Fruit fly (Drosophila melanogaster): ENCODE results near the gene gpp.

gpp gene

dm6 chr3R:6408467-6408866 lies 1.8 kb downstream of the gpp start:
- TF ChIP-seq Dfd (GFP tag; optimal IDR thresholded peaks at IDR 0.05) (no peak), lola (GFP tag; optimal IDR thresholded peaks at IDR 0.05) (no peak), ey (GFP tag; optimal IDR thresholded peaks at IDR 0.05) (no peak), woc (GFP tag; optimal IDR thresholded peaks at IDR 0.05) (no peak), fru (GFP tag; optimal IDR thresholded peaks at IDR 0.05) (no peak), CG32264 (GFP tag; optimal IDR thresholded peaks at IDR 0.05) (no peak), dmrt93B (GFP tag; optimal IDR thresholded peaks at IDR 0.05) (no peak), Hr78 (GFP tag; optimal IDR thresholded peaks at IDR 0.05) (no peak), HLH106 (tag; optimal IDR thresholded peaks at IDR 0.05) (no peak)

dm6 chr3R:6409153-6409571 lies 2.5 kb downstream of the gpp start:
- no peak for TF ChIP-seq Rel (GFP tag; optimal IDR thresholded peaks at IDR 0.05)
- TF ChIP-seq Rel (tag; optimal IDR thresholded peaks at IDR 0.05), result peak; percentile 65
- TF ChIP-seq sv (GFP tag; optimal IDR thresholded peaks at IDR 0.05), result no peak
- TF ChIP-seq Hr78 (GFP tag; optimal IDR thresholded peaks at IDR 0.05), result no peak
- TF ChIP-seq OdsH (GFP tag; optimal IDR thresholded peaks at IDR 0.05), result no peak
- TF ChIP-seq Myc (optimal IDR thresholded peaks at IDR 0.05), result no peak
- TF ChIP-seq psq (GFP tag; optimal IDR thresholded peaks at IDR 0.05), result peak; percentile 94
- no peak for TF ChIP-seq CrebA (GFP tag; optimal IDR thresholded peaks at IDR 0.05; ENCODE audit: borderline replicate concordance)
- no peak for TF ChIP-seq woc (GFP tag; optimal IDR thresholded peaks at IDR 0.05)
- no peak for TF ChIP-seq sage (GFP tag; optimal IDR thresholded peaks at IDR 0.05)
- no peak for TF ChIP-seq GATAd (GFP tag; optimal IDR thresholded peaks at IDR 0.05)
- TF ChIP-seq Vsx2 (GFP tag; optimal IDR thresholded peaks at IDR 0.05; ENCODE audit: partially characterized antibody), result no peak
- peak; percentile 7 for TF ChIP-seq fru (GFP tag; optimal IDR thresholded peaks at IDR 0.05)
- TF ChIP-seq lola (GFP tag; optimal IDR thresholded peaks at IDR 0.05), result no peak
- TF ChIP-seq Sp1 (GFP tag; optimal IDR thresholded peaks at IDR 0.05), result no peak
- TF ChIP-seq h (GFP tag; optimal IDR thresholded peaks at IDR 0.05), result no peak
- TF ChIP-seq Hnf4 (GFP tag; optimal IDR thresholded peaks at IDR 0.05), result peak; percentile 46
- no peak for TF ChIP-seq Hr83 (GFP tag; optimal IDR thresholded peaks at IDR 0.05; ENCODE audit: poor library complexity, severe bottlenecking)
- no peak for TF ChIP-seq brk (GFP tag; optimal IDR thresholded peaks at IDR 0.05)
- TF ChIP-seq ey (GFP tag; optimal IDR thresholded peaks at IDR 0.05), result no peak
- no peak for TF ChIP-seq Abd-B (GFP tag; optimal IDR thresholded peaks at IDR 0.05)
- no peak for TF ChIP-seq dl (GFP tag; optimal IDR thresholded peaks at IDR 0.05; ENCODE audit: insufficient read depth in 1 of 2, partially characterized antibody in 2 of 2)
- TF ChIP-seq rgr (GFP tag; optimal IDR thresholded peaks at IDR 0.05), result no peak
- TF ChIP-seq Dfd (GFP tag; optimal IDR thresholded peaks at IDR 0.05), result no peak
- no peak for TF ChIP-seq CG9705 (GFP tag; optimal IDR thresholded peaks at IDR 0.05)
- no peak for TF ChIP-seq Jra (GFP tag; optimal IDR thresholded peaks at IDR 0.05)
- no peak for TF ChIP-seq Mio (GFP tag; optimal IDR thresholded peaks at IDR 0.05)
- TF ChIP-seq dmrt93B (GFP tag; optimal IDR thresholded peaks at IDR 0.05), result no peak
- no peak for TF ChIP-seq Dif (GFP tag; optimal IDR thresholded peaks at IDR 0.05; ENCODE audit: partially characterized antibody)
- no peak for TF ChIP-seq CG32264 (GFP tag; optimal IDR thresholded peaks at IDR 0.05)
- TF ChIP-seq br (GFP tag; optimal IDR thresholded peaks at IDR 0.05), result peak; percentile 22
- no peak for TF ChIP-seq dsf (GFP tag; optimal IDR thresholded peaks at IDR 0.05; ENCODE audit: borderline replicate concordance)

dm6 chr3R:6410412-6411225 lies 4.0 kb downstream of the gpp start:
- peak; percentile 84 for TF ChIP-seq ey (GFP tag; optimal IDR thresholded peaks at IDR 0.05)
- TF ChIP-seq N (GFP tag; optimal IDR thresholded peaks at IDR 0.05), result no peak
- TF ChIP-seq Hr83 (GFP tag; optimal IDR thresholded peaks at IDR 0.05; ENCODE audit: poor library complexity, severe bottlenecking), result peak; percentile 53
- TF ChIP-seq tai (GFP tag; optimal IDR thresholded peaks at IDR 0.05), result peak; percentile 41
- peak; percentile 69 for TF ChIP-seq br (GFP tag; optimal IDR thresholded peaks at IDR 0.05)
- TF ChIP-seq Hr78 (GFP tag; optimal IDR thresholded peaks at IDR 0.05), result no peak
- peak; percentile 76 for TF ChIP-seq Sp1 (GFP tag; optimal IDR thresholded peaks at IDR 0.05)
- TF ChIP-seq lola (GFP tag; optimal IDR thresholded peaks at IDR 0.05), result no peak
- no peak for TF ChIP-seq GATAd (GFP tag; optimal IDR thresholded peaks at IDR 0.05)
- TF ChIP-seq sv (GFP tag; optimal IDR thresholded peaks at IDR 0.05), result peak; percentile 80
- peak; percentile 74 for TF ChIP-seq jim (GFP tag; optimal IDR thresholded peaks at IDR 0.05)
- no peak for TF ChIP-seq CG9705 (GFP tag; optimal IDR thresholded peaks at IDR 0.05)
- peak; percentile 91 for TF ChIP-seq psq (GFP tag; optimal IDR thresholded peaks at IDR 0.05)
- TF ChIP-seq CrebA (GFP tag; optimal IDR thresholded peaks at IDR 0.05; ENCODE audit: borderline replicate concordance), result no peak
- TF ChIP-seq CG32264 (GFP tag; optimal IDR thresholded peaks at IDR 0.05), result peak; percentile 16
- no peak for TF ChIP-seq Hnf4 (GFP tag; optimal IDR thresholded peaks at IDR 0.05)
- peak; percentile 80 for TF ChIP-seq OdsH (GFP tag; optimal IDR thresholded peaks at IDR 0.05)
- TF ChIP-seq dl (GFP tag; optimal IDR thresholded peaks at IDR 0.05; ENCODE audit: insufficient read depth in 1 of 2, partially characterized antibody in 2 of 2), result no peak
- peak; percentile 81 for TF ChIP-seq fru (GFP tag; optimal IDR thresholded peaks at IDR 0.05)
- TF ChIP-seq Jra (GFP tag; optimal IDR thresholded peaks at IDR 0.05), result no peak
- peak; percentile 48 for TF ChIP-seq brk (GFP tag; optimal IDR thresholded peaks at IDR 0.05)
- no peak for TF ChIP-seq dsf (GFP tag; optimal IDR thresholded peaks at IDR 0.05; ENCODE audit: borderline replicate concordance)
- TF ChIP-seq rgr (GFP tag; optimal IDR thresholded peaks at IDR 0.05), result peak; percentile 75
- no peak for TF ChIP-seq Dfd (GFP tag; optimal IDR thresholded peaks at IDR 0.05)
- TF ChIP-seq pan (optimal IDR thresholded peaks at IDR 0.05), result no peak
- peak; percentile 75 for TF ChIP-seq h (GFP tag; optimal IDR thresholded peaks at IDR 0.05)
- peak; percentile 48 for TF ChIP-seq Dif (GFP tag; optimal IDR thresholded peaks at IDR 0.05; ENCODE audit: partially characterized antibody)
- TF ChIP-seq HLH106 (tag; optimal IDR thresholded peaks at IDR 0.05), result peak; percentile 59
- TF ChIP-seq foxo (GFP tag; optimal IDR thresholded peaks at IDR 0.05), result peak in 1 of 2 experiments; percentile 77
- no peak for TF ChIP-seq Abd-B (GFP tag; optimal IDR thresholded peaks at IDR 0.05)
- peak; percentile 62 for TF ChIP-seq dmrt93B (GFP tag; optimal IDR thresholded peaks at IDR 0.05)
- TF ChIP-seq sage (GFP tag; optimal IDR thresholded peaks at IDR 0.05), result no peak
- TF ChIP-seq Mio (GFP tag; optimal IDR thresholded peaks at IDR 0.05), result no peak
- TF ChIP-seq Vsx2 (GFP tag; optimal IDR thresholded peaks at IDR 0.05; ENCODE audit: partially characterized antibody), result no peak
- TF ChIP-seq usp (GFP tag; optimal IDR thresholded peaks at IDR 0.05), result no peak

Measured in whole organism, wandering third instar larva.